Fruit fly (Drosophila melanogaster): ENCODE results near the gene Eip74EF.

Gene Eip74EF

dm6 chr3L:17651717-17652651 lies 32.9 kb upstream of the Eip74EF start (continued):
- no peak for TF ChIP-seq fd3F (GFP tag; optimal IDR thresholded peaks at IDR 0.05)
- TF ChIP-seq Oaz (GFP tag; IDR thresholded peaks at IDR 0.05): no peak
- TF ChIP-seq Ssrp (tag; optimal IDR thresholded peaks at IDR 0.05): peak; percentile 23
- no peak for TF ChIP-seq BtbVII (GFP tag; optimal IDR thresholded peaks at IDR 0.05)
- no peak for TF ChIP-seq NK7.1 (GFP tag; optimal IDR thresholded peaks at IDR 0.05)
- TF ChIP-seq eyg (GFP tag; optimal IDR thresholded peaks at IDR 0.05): no peak
- no peak for TF ChIP-seq wdn (GFP tag; IDR thresholded peaks at IDR 0.05)
- peak; percentile 44 for TF ChIP-seq CG17359 (tag; optimal IDR thresholded peaks at IDR 0.05)
- TF ChIP-seq br (optimal IDR thresholded peaks at IDR 0.05): no peak
- no peak for TF ChIP-seq Dfd (GFP tag; optimal IDR thresholded peaks at IDR 0.05)
- peak; percentile 78 for TF ChIP-seq oc (tag; optimal IDR thresholded peaks at IDR 0.05)
- no peak for TF ChIP-seq bsh (GFP tag; optimal IDR thresholded peaks at IDR 0.05)
- no peak for TF ChIP-seq Six4 (GFP tag; optimal IDR thresholded peaks at IDR 0.05)
- TF ChIP-seq CG13624 (GFP tag; optimal IDR thresholded peaks at IDR 0.05): no peak
- no peak for TF ChIP-seq CG3065 (GFP tag; optimal IDR thresholded peaks at IDR 0.05)
- no peak for TF ChIP-seq Xrp1 (GFP tag; IDR thresholded peaks at IDR 0.05)
- TF ChIP-seq CG18476 (GFP tag; optimal IDR thresholded peaks at IDR 0.05): peak; percentile 3
- TF ChIP-seq NC2β (GFP tag; optimal IDR thresholded peaks at IDR 0.05): no peak
- TF ChIP-seq HmgD (GFP tag; optimal IDR thresholded peaks at IDR 0.05): no peak
- peak in 1 of 2 experiments; percentile 52 for TF ChIP-seq Hr51 (GFP tag; optimal IDR thresholded peaks at IDR 0.05)
- TF ChIP-seq CG6791 (GFP tag; IDR thresholded peaks at IDR 0.05; ENCODE audit: partially characterized antibody): no peak
- TF ChIP-seq CG13424 (tag; optimal IDR thresholded peaks at IDR 0.05): peak; percentile 19
- no peak for TF ChIP-seq kah (GFP tag; optimal IDR thresholded peaks at IDR 0.05)
- 0 out of 2 replicates have a peak, but pooled peaks have one; percentile 16 for TF ChIP-seq ara (GFP tag; IDR thresholded peaks at IDR 0.05)
- TF ChIP-seq CG13287 (GFP tag; IDR thresholded peaks at IDR 0.05; ENCODE audit: partially characterized antibody): no peak
- no peak for TF ChIP-seq CG7372 (GFP tag; IDR thresholded peaks at IDR 0.05)
- TF ChIP-seq zfh1 (GFP tag; IDR thresholded peaks at IDR 0.05): 0 out of 3 replicates have a peak, but pooled peaks have one; percentile 44
- no peak for TF ChIP-seq Tbp (GFP tag; optimal IDR thresholded peaks at IDR 0.05)
- TF ChIP-seq Nf-YA (GFP tag; IDR thresholded peaks at IDR 0.05): no peak
- TF ChIP-seq CG17361 (GFP tag; IDR thresholded peaks at IDR 0.05): 0 out of 3 replicates have a peak, but pooled peaks have one; percentile 17
- no peak for TF ChIP-seq CG32767 (GFP tag; IDR thresholded peaks at IDR 0.05)
- no peak for TF ChIP-seq sc (optimal IDR thresholded peaks at IDR 0.05)
- TF ChIP-seq sc (GFP tag; optimal IDR thresholded peaks at IDR 0.05): no peak
- no peak for TF ChIP-seq ro (GFP tag; IDR thresholded peaks at IDR 0.05)
- no peak for TF ChIP-seq Deaf1 (tag; optimal IDR thresholded peaks at IDR 0.05)
- no peak for TF ChIP-seq CG10431 (GFP tag; optimal IDR thresholded peaks at IDR 0.05)
- peak; percentile 16 for TF ChIP-seq Vsx1 (GFP tag; optimal IDR thresholded peaks at IDR 0.05)
- TF ChIP-seq tna (GFP tag; IDR thresholded peaks at IDR 0.05; ENCODE audit: partially characterized antibody): no peak
- TF ChIP-seq CG13775 (GFP tag; optimal IDR thresholded peaks at IDR 0.05): no peak
- TF ChIP-seq chm (GFP tag; IDR thresholded peaks at IDR 0.05): no peak
- no peak for TF ChIP-seq Atf3 (GFP tag; optimal IDR thresholded peaks at IDR 0.05)
- no peak for TF ChIP-seq Hr3 (GFP tag; optimal IDR thresholded peaks at IDR 0.05)
- no peak for TF ChIP-seq CG6689 (GFP tag; IDR thresholded peaks at IDR 0.05)
- no peak for TF ChIP-seq CoRest (tag; optimal IDR thresholded peaks at IDR 0.05)
- TF ChIP-seq Dip2 (GFP tag; IDR thresholded peaks at IDR 0.05): no peak
- TF ChIP-seq mld (GFP tag; IDR thresholded peaks at IDR 0.05; ENCODE audit: partially characterized antibody): no peak
- TF ChIP-seq CG17802 (tag; optimal IDR thresholded peaks at IDR 0.05): no peak
- no peak for TF ChIP-seq CG1603 (tag; optimal IDR thresholded peaks at IDR 0.05)
- no peak for TF ChIP-seq vfl (GFP tag; optimal IDR thresholded peaks at IDR 0.05)
- no peak for TF ChIP-seq NFAT (GFP tag; IDR thresholded peaks at IDR 0.05)
